Worm (Caenorhabditis elegans): ENCODE results near the gene clec-190.

clec-190 gene

DNA sequence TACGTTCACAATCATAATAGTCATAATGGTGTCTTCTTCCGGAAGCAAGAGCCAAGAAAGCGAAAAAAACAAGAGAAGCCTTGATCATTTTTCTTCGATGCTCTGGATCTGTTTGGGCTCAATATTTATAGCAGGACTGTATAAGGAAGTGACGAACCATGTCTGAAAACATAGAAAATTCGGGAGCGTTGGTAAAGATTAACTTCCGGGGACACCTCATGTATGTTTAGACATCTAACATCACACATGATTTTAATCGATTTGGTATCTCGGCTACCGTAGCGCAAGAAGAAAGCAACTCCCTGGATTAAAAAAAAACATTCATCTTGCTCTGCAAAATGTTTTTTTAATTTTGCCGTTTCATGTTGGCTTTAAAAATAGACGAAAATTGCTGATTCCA is at the start of gene clec-190:
Gene clec-190 (minus strand): TSS at position 101 of the 400 bp plus-strand sequence.
- no peak for TF ChIP-seq zip-5 (tag; optimal IDR thresholded peaks at IDR 0.05)
- TF ChIP-seq elt-2 (tag; optimal IDR thresholded peaks at IDR 0.05), result no peak
- no peak for TF ChIP-seq odd-2 (tag; optimal IDR thresholded peaks at IDR 0.05)
- TF ChIP-seq nhr-11 (tag; optimal IDR thresholded peaks at IDR 0.05), result no peak
- no peak for TF ChIP-seq hlh-15 (tag; optimal IDR thresholded peaks at IDR 0.05)
- TF ChIP-seq ama-1 (optimal IDR thresholded peaks at IDR 0.05), result no peak
- TF ChIP-seq ceh-14 (tag; optimal IDR thresholded peaks at IDR 0.05), result no peak
- no peak for TF ChIP-seq eyg-1 (tag; optimal IDR thresholded peaks at IDR 0.05)
- no peak for TF ChIP-seq ceh-18 (tag; optimal IDR thresholded peaks at IDR 0.05)
- TF ChIP-seq F13H6.1 (tag; optimal IDR thresholded peaks at IDR 0.05), result no peak
- no peak for TF ChIP-seq mec-3 (tag; optimal IDR thresholded peaks at IDR 0.05; ENCODE audit: borderline replicate concordance)
- TF ChIP-seq hlh-13 (GFP tag; optimal IDR thresholded peaks at IDR 0.05), result no peak
- no peak for TF ChIP-seq madf-2 (tag; optimal IDR thresholded peaks at IDR 0.05)

DNA sequence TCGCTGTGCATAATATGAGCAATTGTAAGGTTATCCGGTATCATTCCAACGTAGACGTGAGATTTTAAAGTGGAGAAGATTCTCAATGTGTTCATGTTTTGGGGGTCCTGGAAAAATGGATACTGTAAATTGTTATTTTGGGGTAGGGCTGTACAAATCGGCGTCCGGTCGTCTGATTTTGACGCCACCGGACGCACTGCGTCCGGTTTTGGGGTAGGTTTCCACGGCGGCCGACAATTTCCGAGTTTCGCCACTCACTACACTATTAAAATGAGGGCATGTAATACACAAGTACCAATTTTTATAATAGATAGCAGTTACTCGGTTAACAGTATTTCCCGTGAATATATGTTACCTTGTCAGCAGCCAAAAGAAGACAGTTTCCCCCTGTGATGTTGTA is 42.5 kb upstream of the clec-190 start:
- TF ChIP-seq npax-4 (tag; optimal IDR thresholded peaks at IDR 0.05) (no peak), ceh-31 (tag; optimal IDR thresholded peaks at IDR 0.05) (no peak), unc-42 (tag; optimal IDR thresholded peaks at IDR 0.05) (no peak), madf-2 (tag; optimal IDR thresholded peaks at IDR 0.05) (no peak), hlh-13 (GFP tag; optimal IDR thresholded peaks at IDR 0.05) (no peak), nfya-1 (tag; optimal IDR thresholded peaks at IDR 0.05) (no peak), pat-9 (tag; optimal IDR thresholded peaks at IDR 0.05) (no peak), fax-1 (tag; optimal IDR thresholded peaks at IDR 0.05) (no peak), dmd-4 (tag; optimal IDR thresholded peaks at IDR 0.05; ENCODE audit: borderline replicate concordance) (no peak), ahr-1 (tag; optimal IDR thresholded peaks at IDR 0.05) (no peak), pros-1 (tag; optimal IDR thresholded peaks at IDR 0.05) (no peak), mec-3 (tag; optimal IDR thresholded peaks at IDR 0.05; ENCODE audit: borderline replicate concordance) (no peak), elt-2 (tag; optimal IDR thresholded peaks at IDR 0.05) (no peak), ceh-34 (tag; optimal IDR thresholded peaks at IDR 0.05) (no peak), lin-11 (tag; optimal IDR thresholded peaks at IDR 0.05) (no peak)

DNA sequence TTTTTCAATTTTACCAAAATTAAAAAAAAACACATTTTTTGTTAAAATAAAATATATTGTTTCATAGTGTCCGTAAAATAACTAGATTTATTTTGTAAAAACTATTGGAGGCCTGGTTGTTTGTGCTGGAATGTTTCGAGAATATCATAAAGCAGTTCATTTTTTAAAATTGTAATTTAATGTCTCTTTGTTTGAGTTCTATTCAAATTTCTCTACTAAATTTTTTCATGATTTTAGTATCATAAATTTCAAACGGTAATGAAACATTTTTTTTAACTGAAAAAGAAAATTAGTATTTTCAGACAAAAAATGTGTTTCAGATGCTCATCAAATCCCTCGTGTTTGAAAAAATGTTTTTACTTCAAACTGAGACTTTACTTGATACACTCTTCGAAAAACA is 39.7 kb upstream of the clec-190 start:
- TF ChIP-seq pqm-1 (tag; optimal IDR thresholded peaks at IDR 0.05), result no peak
- no peak for TF ChIP-seq odd-2 (tag; optimal IDR thresholded peaks at IDR 0.05)
- TF ChIP-seq ceh-24 (tag; optimal IDR thresholded peaks at IDR 0.05), result no peak
- no peak for TF ChIP-seq syd-9 (tag; optimal IDR thresholded peaks at IDR 0.05)
- TF ChIP-seq nhr-11 (tag; optimal IDR thresholded peaks at IDR 0.05), result no peak
- TF ChIP-seq K09A11.1 (tag; optimal IDR thresholded peaks at IDR 0.05; ENCODE audit: insufficient read depth), result no peak
- no peak for TF ChIP-seq unc-3 (GFP tag; conservative IDR thresholded peaks at IDR 0.05)
- no peak for TF ChIP-seq unc-3 (tag; optimal IDR thresholded peaks at IDR 0.05)
- no peak for TF ChIP-seq hlh-6 (tag; optimal IDR thresholded peaks at IDR 0.05)
- no peak for TF ChIP-seq ama-1 (optimal IDR thresholded peaks at IDR 0.05)
- no peak for TF ChIP-seq ceh-30 (tag; optimal IDR thresholded peaks at IDR 0.05)
- no peak for TF ChIP-seq pha-4 (tag; optimal IDR thresholded peaks at IDR 0.05)
- TF ChIP-seq hlh-13 (GFP tag; optimal IDR thresholded peaks at IDR 0.05), result no peak
- TF ChIP-seq ceh-45 (GFP tag; IDR thresholded peaks at IDR 0.05), result no peak

ce11 chrIV:15147104-15147503 is 21.2 kb upstream of the clec-190 start, which contains the start of gene str-78:
Gene str-78 (minus strand): TSS chrIV:15147204.
- TF ChIP-seq F13H6.1 (tag; optimal IDR thresholded peaks at IDR 0.05), result no peak

ce11 chrIV:15140832-15141231 is 14.9 kb upstream of the clec-190 start, which contains the start of gene srg-51:
Gene srg-51 (minus strand): TSS chrIV:15140932.
- TF ChIP-seq elt-2 (tag; optimal IDR thresholded peaks at IDR 0.05) (no peak), syd-9 (tag; optimal IDR thresholded peaks at IDR 0.05) (no peak)
